Worm (Caenorhabditis elegans) whole organism, L4 larva: Measurements from ENCODE around the gene D2045.7.

ENCODE experiments used
- ceh-82 ChIP-seq: sonication (generic microtip); optimal IDR thresholded peaks from 2 replicates; lab custom pipeline; 2017; ENCODE audit warnings: missing biosample characterization, missing genetic modification characterization
- egl-27 ChIP-seq: sonication (generic microtip); optimal IDR thresholded peaks from 3 replicates; lab custom pipeline; 2017; ENCODE audit warnings: missing biosample characterization, missing genetic modification reagents, missing genetic modification characterization
- fos-1 ChIP-seq: fragments of 150-350 bp; optimal IDR thresholded peaks from 2 replicates; lab custom pipeline; 2014; ENCODE audit warnings: missing biosample characterization, missing genetic modification characterization
- hif-1 ChIP-seq, 2 experiments: sonication (generic microtip); optimal IDR thresholded peaks; 2 replicates each; lab custom pipeline; 2016 to 2017; ENCODE audit warnings: missing compliant biosample characterization in 2 of 2, missing genetic modification characterization in 2 of 2, missing genetic modification reagents in 2 of 2, missing genotype in 2 of 2, mild to moderate bottlenecking in 1 of 2
- lin-39 ChIP-seq: fragments of 150-350 bp; optimal IDR thresholded peaks from 2 replicates; lab custom pipeline; 2014; ENCODE audit warnings: missing biosample characterization, missing genetic modification reagents, missing genetic modification characterization
- mdl-1 ChIP-seq, 2 experiments: fragments of 150-350 bp in 1 of 2; sonication (generic microtip) in 1 of 2; optimal IDR thresholded peaks; 2 replicates each; lab custom pipeline; 2014 to 2017; ENCODE audit warnings: missing biosample characterization in 2 of 2, missing genetic modification characterization in 2 of 2
- nhr-102 ChIP-seq: sonication (generic microtip); optimal IDR thresholded peaks from 2 replicates; lab custom pipeline; 2016; ENCODE audit warnings: mild to moderate bottlenecking, missing genetic modification characterization, moderate library complexity, missing compliant biosample characterization
- snpc-4 ChIP-seq: fragments of 150-350 bp; optimal IDR thresholded peaks from 2 replicates; lab custom pipeline; 2014; ENCODE audit warnings: missing biosample characterization, missing genetic modification characterization
- spr-1 ChIP-seq: sonication (generic microtip); optimal IDR thresholded peaks from 2 replicates; lab custom pipeline; 2016; ENCODE audit warnings: mild to moderate bottlenecking, missing genetic modification characterization, missing compliant biosample characterization
- unc-62 ChIP-seq, 3 experiments: fragments of 150-350 bp in 1 of 3; sonication (generic microtip); optimal IDR thresholded peaks in 2 of 3; peaks in 1 of 3; 1 replicate in 1 of 3; 2 replicates in 2 of 3; lab custom pipeline; 2014 to 2017; ENCODE audit warnings: missing biosample characterization in 3 of 3, missing genetic modification characterization in 3 of 3, missing genetic modification reagents in 3 of 3, missing genotype in 1 of 3
- zfp-3 ChIP-seq: fragments of 200-800 bp; sonication (Bioruptor generic); conservative IDR thresholded peaks from 2 replicates; pipeline ENCODE4 v1.3.6; 2022; ENCODE audit warnings: missing genetic modification reagents, missing genetic modification characterization, missing compliant biosample characterization
- ztf-11 ChIP-seq: fragments of 150-350 bp; optimal IDR thresholded peaks from 2 replicates; lab custom pipeline; 2014; ENCODE audit warnings: missing biosample characterization, missing genetic modification characterization

DNA sequence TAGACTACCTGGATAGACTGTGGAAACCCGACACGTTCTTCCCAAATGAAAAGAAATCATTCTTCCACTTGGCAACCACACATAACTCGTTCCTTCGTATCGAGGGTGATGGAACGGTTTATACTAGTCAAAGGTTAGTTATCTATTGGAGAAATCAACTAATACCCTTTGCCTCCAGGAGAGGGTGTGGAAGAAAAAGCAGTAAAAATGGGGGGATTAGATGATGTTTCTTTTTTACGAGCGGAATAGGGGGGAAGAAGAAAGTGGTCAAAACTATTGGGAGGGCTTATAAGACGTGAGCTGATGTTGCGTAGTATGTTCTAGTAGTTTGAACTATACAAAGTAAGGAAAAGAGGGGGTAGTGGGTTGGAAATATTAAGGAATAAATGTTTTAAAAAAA lies 43.7 kb downstream of the D2045.7 start:
- TF ChIP-seq zfp-3 (GFP tag; lab: Robert Waterston, UW) = no peak
- no peak for TF ChIP-seq hif-1 (tag; optimal IDR thresholded peaks at IDR 0.05; lab: Kevin White, UChicago)
- TF ChIP-seq egl-27 = no peak
- TF ChIP-seq snpc-4 (tag; lab: Kevin White, UChicago) = no peak
- no peak for TF ChIP-seq lin-39 (tag; lab: Kevin White, UChicago)
- TF ChIP-seq unc-62 (GFP tag; optimal IDR thresholded peaks at IDR 0.05 in 1 of 2; lab: Kevin White, UChicago) = no peak
- TF ChIP-seq unc-62 (tag; optimal IDR thresholded peaks at IDR 0.05; lab: Kevin White, UChicago) = no peak
- TF ChIP-seq nhr-102 (tag; lab: Kevin White, UChicago) = no peak
- no peak for TF ChIP-seq fos-1
- TF ChIP-seq ztf-11 (tag; lab: Kevin White, UChicago) = no peak
- TF ChIP-seq spr-1 (tag; lab: Kevin White, UChicago) = no peak
- TF ChIP-seq ceh-82 (tag; lab: Kevin White, UChicago) = no peak
- TF ChIP-seq mdl-1 (tag; optimal IDR thresholded peaks at IDR 0.05; lab: Kevin White, UChicago) = no peak
